Worm (Caenorhabditis elegans) whole organism, L1 larva: Measurements from ENCODE around the gene Y65A5A.24.
A peak's percentile ranks its signal among the peaks of the same experiment; 100 is the strongest.

ENCODE experiments used
- C04F5.9 ChIP-seq: sonication (generic microtip); optimal IDR thresholded peaks from 2 replicates; lab custom pipeline; 2016; ENCODE audit warnings: missing genetic modification characterization, missing compliant biosample characterization
- C16A3.4 ChIP-seq: fragments of 150-350 bp; optimal IDR thresholded peaks from 2 replicates; lab custom pipeline; 2014; ENCODE audit warnings: missing biosample characterization, missing genetic modification characterization
- Y116A8C.19 ChIP-seq: sonication (generic microtip); optimal IDR thresholded peaks from 2 replicates; lab custom pipeline; 2016; ENCODE audit warnings: missing compliant biosample characterization, missing genetic modification characterization, borderline replicate concordance
- alr-1 ChIP-seq: fragments of 200-800 bp; sonication (Bioruptor generic); optimal IDR thresholded peaks from 2 replicates; lab custom pipeline; 2018; ENCODE audit warnings: borderline replicate concordance, mild to moderate bottlenecking, missing genetic modification characterization, missing compliant biosample characterization
- ama-1 ChIP-seq: fragments of 150-350 bp; optimal IDR thresholded peaks from 2 replicates; lab custom pipeline; 2014
- blmp-1 ChIP-seq: fragments of 150-350 bp; optimal IDR thresholded peaks from 2 replicates; lab custom pipeline; 2014; ENCODE audit warnings: missing biosample characterization, missing genetic modification characterization
- ceh-8 ChIP-seq: fragments of 200-800 bp; sonication (Bioruptor generic); optimal IDR thresholded peaks from 2 replicates; lab custom pipeline; 2018; ENCODE audit warnings: mild to moderate bottlenecking, missing genetic modification characterization, moderate library complexity, missing compliant biosample characterization
- ces-1 ChIP-seq: fragments of 150-350 bp; optimal IDR thresholded peaks from 2 replicates; lab custom pipeline; 2014; ENCODE audit warnings: missing biosample characterization, missing genetic modification reagents, missing genetic modification characterization
- dpl-1 ChIP-seq, 3 experiments: fragments of 150-350 bp in 2 of 3; sonication (generic microtip) in 1 of 3; optimal IDR thresholded peaks; 2 replicates each; lab custom pipeline; 2014 to 2017; ENCODE audit warnings: missing biosample characterization in 3 of 3, missing genetic modification characterization in 3 of 3, missing genetic modification reagents in 3 of 3
- efl-1 ChIP-seq, 4 experiments: fragments of 150-350 bp; optimal IDR thresholded peaks in 3 of 4; peaks in 1 of 4; 1 replicate in 1 of 4; 2 replicates in 3 of 4; lab custom pipeline; 2014; ENCODE audit warnings: missing biosample characterization in 2 of 4, missing genetic modification characterization in 2 of 4, missing genetic modification reagents in 2 of 4
- efl-3 ChIP-seq: fragments of 200-800 bp; sonication (Bioruptor generic); optimal IDR thresholded peaks from 2 replicates; lab custom pipeline; 2018; ENCODE audit warnings: mild to moderate bottlenecking, missing genetic modification characterization, missing compliant biosample characterization
- ets-5 ChIP-seq: fragments of 200-800 bp; sonication (Bioruptor generic); IDR thresholded peaks from 2 replicates; pipeline ENCODE4 v1.3.6; 2022; ENCODE audit warnings: missing genetic modification characterization, missing compliant biosample characterization
- fos-1 ChIP-seq: fragments of 150-350 bp; optimal IDR thresholded peaks from 2 replicates; lab custom pipeline; 2014; ENCODE audit warnings: missing biosample characterization, missing genetic modification characterization
- grh-1 ChIP-seq: fragments of 200-800 bp; sonication (Bioruptor generic); IDR thresholded peaks from 2 replicates; pipeline ENCODE4 v1.3.6; 2022; ENCODE audit warnings: missing genetic modification reagents, missing genetic modification characterization, missing compliant biosample characterization
- isw-1 ChIP-seq: fragments of 200-800 bp; sonication (Bioruptor generic); IDR thresholded peaks from 2 replicates; pipeline ENCODE4 v1.3.6; 2022; ENCODE audit warnings: missing genetic modification characterization, missing compliant biosample characterization
- jun-1 ChIP-seq: fragments of 150-350 bp; optimal IDR thresholded peaks from 2 replicates; lab custom pipeline; 2014; ENCODE audit warnings: missing biosample characterization, missing genetic modification reagents, missing genetic modification characterization
- lin-14 ChIP-seq: fragments of 200-800 bp; sonication (Bioruptor generic); optimal IDR thresholded peaks from 2 replicates; lab custom pipeline; 2018; ENCODE audit warnings: mild to moderate bottlenecking, missing genetic modification characterization, moderate library complexity, missing compliant biosample characterization
- mab-9 ChIP-seq: fragments of 200-800 bp; sonication (Bioruptor generic); IDR thresholded peaks from 2 replicates; pipeline ENCODE4 v1.3.6; 2022; ENCODE audit warnings: missing genetic modification reagents, missing genetic modification characterization, missing compliant biosample characterization
- mef-2 ChIP-seq: fragments of 150-350 bp; optimal IDR thresholded peaks from 2 replicates; lab custom pipeline; 2014; ENCODE audit warnings: missing biosample characterization, missing genetic modification characterization
- nhr-11 ChIP-seq: fragments of 150-350 bp; optimal IDR thresholded peaks from 2 replicates; lab custom pipeline; 2014; ENCODE audit warnings: missing biosample characterization, missing genetic modification characterization
- nhr-237 ChIP-seq: fragments of 150-350 bp; optimal IDR thresholded peaks from 2 replicates; lab custom pipeline; 2014; ENCODE audit warnings: missing biosample characterization, missing genetic modification characterization
- nhr-84 ChIP-seq: sonication (generic microtip); optimal IDR thresholded peaks from 2 replicates; lab custom pipeline; 2017; ENCODE audit warnings: missing biosample characterization, missing genetic modification characterization
- pqm-1 ChIP-seq: sonication (generic microtip); optimal IDR thresholded peaks from 3 replicates; lab custom pipeline; 2017; ENCODE audit warnings: missing biosample characterization, missing genetic modification characterization
- rnt-1 ChIP-seq: sonication (generic microtip); optimal IDR thresholded peaks from 2 replicates; lab custom pipeline; 2016; ENCODE audit warnings: mild to moderate bottlenecking, missing genetic modification characterization, moderate library complexity, missing compliant biosample characterization
- skn-1 ChIP-seq: fragments of 150-350 bp; optimal IDR thresholded peaks from 2 replicates; lab custom pipeline; 2014; ENCODE audit warnings: missing biosample characterization, missing genetic modification characterization
- snpc-4 ChIP-seq: fragments of 150-350 bp; optimal IDR thresholded peaks from 2 replicates; lab custom pipeline; 2014; ENCODE audit warnings: missing biosample characterization, missing genetic modification characterization
- snu-23 ChIP-seq: sonication (generic microtip); optimal IDR thresholded peaks from 2 replicates; lab custom pipeline; 2016; ENCODE audit warnings: missing genetic modification characterization, missing compliant biosample characterization
- sox-4 ChIP-seq: sonication (generic microtip); optimal IDR thresholded peaks from 2 replicates; lab custom pipeline; 2016; ENCODE audit warnings: missing genetic modification characterization, missing compliant biosample characterization
- sup-37 ChIP-seq: fragments of 200-800 bp; sonication (Bioruptor generic); optimal IDR thresholded peaks from 2 replicates; lab custom pipeline; 2018; ENCODE audit warnings: mild to moderate bottlenecking, missing genetic modification characterization, missing compliant biosample characterization
- tbx-2 ChIP-seq: sonication (generic microtip); optimal IDR thresholded peaks from 2 replicates; lab custom pipeline; 2016; ENCODE audit warnings: missing genetic modification characterization, missing compliant biosample characterization
- tlp-1 ChIP-seq: fragments of 150-350 bp; optimal IDR thresholded peaks from 2 replicates; lab custom pipeline; 2014; ENCODE audit warnings: missing biosample characterization, missing genetic modification characterization
- unc-130 ChIP-seq: fragments of 150-350 bp; optimal IDR thresholded peaks from 2 replicates; lab custom pipeline; 2017; ENCODE audit warnings: missing biosample characterization, missing genetic modification characterization, inconsistent platforms
- xbp-1 ChIP-seq: sonication (generic microtip); optimal IDR thresholded peaks from 2 replicates; lab custom pipeline; 2016; ENCODE audit warnings: missing genetic modification characterization, missing compliant biosample characterization
- zip-4 ChIP-seq: fragments of 200-800 bp; sonication (Bioruptor generic); optimal IDR thresholded peaks from 2 replicates; lab custom pipeline; 2018; ENCODE audit warnings: mild to moderate bottlenecking, missing genetic modification characterization, moderate library complexity, missing compliant biosample characterization
- ztf-11 ChIP-seq, 2 experiments: sonication (generic microtip); optimal IDR thresholded peaks; 2 replicates each; lab custom pipeline; 2016 to 2017; ENCODE audit warnings: missing genetic modification characterization in 2 of 2, missing biosample characterization in 1 of 2, missing compliant biosample characterization in 1 of 2
- ztf-4 ChIP-seq: fragments of 150-350 bp; optimal IDR thresholded peaks from 2 replicates; lab custom pipeline; 2014; ENCODE audit warnings: missing biosample characterization, missing genetic modification characterization

The Y65A5A.24 gene

DNA sequence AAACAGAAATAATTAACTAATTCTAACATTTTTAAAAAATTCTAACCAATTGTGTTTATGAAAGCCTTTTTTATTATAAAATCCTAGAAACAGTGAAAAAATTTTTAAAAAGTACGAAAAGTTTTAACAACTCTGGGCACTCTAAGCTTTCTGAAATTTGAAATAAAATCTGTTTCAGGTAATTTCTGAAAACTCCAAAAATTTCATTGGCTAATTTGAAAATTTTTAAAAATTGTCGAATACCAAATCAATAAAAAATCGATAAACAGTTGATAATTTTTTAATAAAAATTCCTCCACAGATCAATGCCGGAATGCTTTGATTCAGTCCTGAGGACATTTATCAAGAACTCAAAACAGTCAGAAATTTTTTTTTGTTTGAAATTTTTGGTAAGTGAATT, at the start of gene Y65A5A.24:
Gene Y65A5A.24, plus strand, starts transcription at position 301 of the 400 bp plus-strand sequence.
- TF ChIP-seq nhr-237 (tag; lab: Kevin White, UChicago) = no peak
- TF ChIP-seq ceh-8 (GFP tag; lab: Kevin White, UChicago) = no peak
- TF ChIP-seq Y116A8C.19 (tag; lab: Kevin White, UChicago) = no peak
- no peak for TF ChIP-seq sox-4 (tag; lab: Kevin White, UChicago)
- TF ChIP-seq sup-37 (GFP tag; lab: Kevin White, UChicago) = no peak
- no peak for TF ChIP-seq skn-1 (tag; lab: Kevin White, UChicago)
- TF ChIP-seq unc-130 (tag; lab: Kevin White, UChicago) = no peak
- TF ChIP-seq nhr-11 (tag; lab: Kevin White, UChicago) = no peak
- TF ChIP-seq C04F5.9 (tag; lab: Kevin White, UChicago) = no peak
- no peak for TF ChIP-seq efl-3
- TF ChIP-seq ama-1 = no peak

DNA sequence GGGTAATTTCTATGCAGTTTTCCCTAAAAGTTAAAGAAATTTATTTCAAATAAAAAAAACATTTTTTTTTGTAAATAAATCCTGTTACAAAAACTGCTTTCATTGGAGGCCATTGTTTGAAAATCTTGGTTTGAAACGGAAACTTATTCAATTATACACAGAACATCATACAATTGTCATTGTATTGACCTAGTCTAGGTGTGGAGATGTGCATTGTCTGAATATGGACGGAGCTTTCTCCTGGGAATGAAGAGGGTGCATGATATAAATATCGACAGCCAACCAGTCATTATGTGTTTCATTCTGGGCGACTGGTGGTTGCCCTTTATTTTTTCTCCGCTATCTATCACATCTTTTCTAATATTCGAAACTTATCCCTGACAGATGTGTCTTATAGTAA, 47.3 kb upstream of the Y65A5A.24 start, which contains the start of gene C35D6.3:
Gene C35D6.3, plus strand, starts transcription at position 301 of the 400 bp plus-strand sequence.
- TF ChIP-seq tlp-1 (tag; lab: Kevin White, UChicago) = no peak
- no peak for TF ChIP-seq unc-130 (tag; lab: Kevin White, UChicago)
- TF ChIP-seq blmp-1 = no peak
- no peak for TF ChIP-seq alr-1
- TF ChIP-seq C16A3.4 (tag; lab: Kevin White, UChicago) = no peak
- TF ChIP-seq ztf-4 = no peak
- no peak for TF ChIP-seq nhr-237 (tag; lab: Kevin White, UChicago)
- TF ChIP-seq snpc-4 (tag; lab: Kevin White, UChicago) = no peak

DNA sequence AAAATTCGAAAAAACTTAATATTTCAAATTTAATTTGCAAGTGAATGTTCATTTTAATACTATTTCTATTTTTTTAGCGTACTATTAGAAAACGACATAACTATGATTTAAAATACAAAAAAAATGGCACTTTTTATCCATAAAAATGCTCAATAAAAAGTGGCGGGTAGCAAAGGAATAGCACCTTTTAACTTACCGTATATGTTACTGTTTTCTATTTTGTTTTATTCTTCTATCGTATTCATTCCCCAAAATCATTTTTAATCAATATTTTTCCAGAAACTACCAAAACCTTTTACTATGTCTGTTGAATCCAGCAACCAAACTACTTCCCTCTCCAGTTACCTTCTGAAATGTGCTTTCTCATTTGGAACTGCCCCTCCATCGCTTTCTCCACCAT, 43.1 kb upstream of the Y65A5A.24 start, which contains the start of gene C35D6.4:
Gene C35D6.4, plus strand, starts transcription at position 301 of the 400 bp plus-strand sequence.
- TF ChIP-seq nhr-84 (tag; lab: Kevin White, UChicago) (no peak), fos-1 (tag; lab: Kevin White, UChicago) (no peak), nhr-11 (tag; lab: Kevin White, UChicago) (no peak), tbx-2 (tag; lab: Kevin White, UChicago) (no peak), ets-5 (GFP tag; lab: Robert Waterston, UW) (no peak), isw-1 (no peak), ztf-11 (tag; optimal IDR thresholded peaks at IDR 0.05; lab: Kevin White, UChicago) (no peak), xbp-1 (tag; lab: Kevin White, UChicago) (no peak)

DNA sequence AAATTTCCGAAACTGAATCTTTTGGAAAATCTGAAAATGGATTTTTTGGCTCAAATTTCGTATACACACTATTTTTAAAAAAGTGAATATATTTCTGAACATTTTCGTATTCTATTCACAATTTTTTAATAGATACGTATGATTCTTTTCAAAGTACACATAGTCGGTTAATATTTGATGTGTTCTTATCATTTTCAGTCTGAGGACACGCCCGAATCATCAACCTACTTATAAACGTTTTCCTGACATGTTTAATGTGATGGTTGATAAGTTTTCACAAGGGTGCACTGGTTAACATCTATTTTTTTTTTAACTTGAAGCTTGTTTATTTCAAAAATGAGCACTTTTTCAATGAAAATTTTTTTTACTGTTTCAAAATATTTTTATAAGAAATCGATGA, 29.2 kb upstream of the Y65A5A.24 start:
- no peak for TF ChIP-seq Y116A8C.19 (tag; lab: Kevin White, UChicago)
- no peak for TF ChIP-seq C16A3.4 (tag; lab: Kevin White, UChicago)
- no peak for TF ChIP-seq lin-14
- TF ChIP-seq zip-4 (GFP tag; lab: Kevin White, UChicago) = no peak
- TF ChIP-seq dpl-1 (GFP tag; optimal IDR thresholded peaks at IDR 0.05; lab: Kevin White, UChicago) = no peak
- no peak for TF ChIP-seq mab-9 (GFP tag; lab: Robert Waterston, UW)
- no peak for TF ChIP-seq tbx-2 (tag; lab: Kevin White, UChicago)
- no peak for TF ChIP-seq pqm-1 (tag; lab: Kevin White, UChicago)
- TF ChIP-seq grh-1 (GFP tag; lab: Robert Waterston, UW) = no peak
- TF ChIP-seq ama-1 = no peak
- TF ChIP-seq rnt-1 (tag; lab: Kevin White, UChicago) = no peak
- no peak for TF ChIP-seq jun-1 (tag; lab: Kevin White, UChicago)
- TF ChIP-seq mef-2 = no peak
- TF ChIP-seq snu-23 (GFP tag; lab: Kevin White, UChicago) = no peak
- TF ChIP-seq, all 84 proteins: peak for 0

DNA sequence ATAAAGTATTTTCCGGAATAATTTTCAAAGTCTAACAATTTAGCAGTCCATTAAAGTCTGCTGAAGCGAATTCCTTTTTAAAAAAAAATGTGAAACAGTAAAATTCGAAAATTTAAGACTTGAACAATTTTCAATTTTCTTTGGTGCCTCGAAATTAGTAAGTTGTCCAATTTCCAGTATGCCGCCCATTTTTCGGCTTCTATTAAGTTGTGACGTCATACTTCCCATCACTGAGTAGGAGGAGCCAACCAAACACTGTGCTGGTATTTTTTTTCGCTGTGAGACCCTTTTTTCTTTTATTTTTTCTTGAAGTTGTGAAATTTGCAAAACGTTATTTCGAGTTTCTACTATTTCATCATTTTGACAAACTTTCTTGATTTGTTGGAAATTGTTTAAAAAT, 23.2 kb upstream of the Y65A5A.24 start:
- TF ChIP-seq efl-1 (optimal IDR thresholded peaks at IDR 0.05; lab: Kevin White, UChicago) (no peak), efl-1 (GFP tag; optimal IDR thresholded peaks at IDR 0.05 in 1 of 2; lab: Kevin White, UChicago) (peak in 1 of 2 experiments; percentile 79), ces-1 (GFP tag; lab: Kevin White, UChicago) (no peak)
